Worm (Caenorhabditis elegans): ENCODE data around the gene T06C12.11.

Gene T06C12.11

DNA sequence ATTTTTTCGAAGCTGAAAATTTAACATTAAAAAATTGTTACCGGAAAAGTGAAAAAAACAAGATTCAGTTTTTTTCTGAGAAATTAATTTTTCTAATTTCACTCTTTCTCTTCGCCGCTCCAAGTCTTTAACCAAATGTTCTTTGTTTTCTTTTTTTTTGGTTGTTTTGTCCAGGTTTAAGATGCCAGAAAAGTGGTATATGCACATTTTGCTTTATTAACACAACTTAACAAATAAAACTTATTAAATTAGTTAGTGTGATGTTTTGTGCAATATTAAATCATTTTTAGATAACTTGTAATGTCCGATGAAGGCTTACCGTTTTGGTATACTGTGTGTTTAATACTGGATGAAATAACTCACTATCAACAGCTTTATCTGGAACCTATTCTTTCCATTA is 50.3 kb downstream of the T06C12.11 start, which contains the start of gene srw-53:
Gene srw-53 (plus strand): TSS at position 301 of the 400 bp plus-strand sequence.
- no peak for TF ChIP-seq elt-4 (tag; optimal IDR thresholded peaks at IDR 0.05)
- no peak for TF ChIP-seq ztf-16 (tag; optimal IDR thresholded peaks at IDR 0.05)
- TF ChIP-seq fkh-10 (GFP tag; optimal IDR thresholded peaks at IDR 0.05), result no peak
- no peak for TF ChIP-seq hlh-13 (GFP tag; optimal IDR thresholded peaks at IDR 0.05)
- TF ChIP-seq ceh-30 (tag; optimal IDR thresholded peaks at IDR 0.05), result no peak
- no peak for TF ChIP-seq eyg-1 (tag; optimal IDR thresholded peaks at IDR 0.05)
- TF ChIP-seq ahr-1 (tag; optimal IDR thresholded peaks at IDR 0.05), result no peak
- no peak for TF ChIP-seq gmeb-2 (tag; optimal IDR thresholded peaks at IDR 0.05)
- TF ChIP-seq ama-1 (optimal IDR thresholded peaks at IDR 0.05), result no peak
- TF ChIP-seq odd-2 (tag; optimal IDR thresholded peaks at IDR 0.05), result no peak
- no peak for TF ChIP-seq ceh-19 (GFP tag; optimal IDR thresholded peaks at IDR 0.05)
- no peak for TF ChIP-seq unc-3 (GFP tag; conservative IDR thresholded peaks at IDR 0.05)
- TF ChIP-seq unc-3 (tag; optimal IDR thresholded peaks at IDR 0.05), result no peak
- no peak for TF ChIP-seq tbx-2 (tag; optimal IDR thresholded peaks at IDR 0.05)
- no peak for TF ChIP-seq sdc-2 (tag; optimal IDR thresholded peaks at IDR 0.05)
- TF ChIP-seq npax-4 (tag; optimal IDR thresholded peaks at IDR 0.05), result no peak
- no peak for TF ChIP-seq ceh-6 (GFP tag; optimal IDR thresholded peaks at IDR 0.05)
- no peak for TF ChIP-seq ceh-31 (tag; optimal IDR thresholded peaks at IDR 0.05)
- no peak for TF ChIP-seq ceh-24 (tag; optimal IDR thresholded peaks at IDR 0.05)
- no peak for TF ChIP-seq madf-2 (tag; optimal IDR thresholded peaks at IDR 0.05)

All from whole organism, late embryonic.